Fruit fly (Drosophila melanogaster) whole organism, embryonic: ENCODE results near the gene CG2129.

Experiments used
- ATbp ChIP-seq: fragments of 200-800 bp; sonication (Bioruptor generic); optimal IDR thresholded peaks from 2 replicates; lab custom pipeline; 2017; ENCODE audit warnings: missing biosample characterization, mild to moderate bottlenecking, missing genetic modification characterization, missing genetic modification reagents
- BtbVII ChIP-seq: fragments of 200-800 bp; sonication (Bioruptor generic); optimal IDR thresholded peaks from 3 replicates; lab custom pipeline; 2017; ENCODE audit warnings: missing biosample characterization, mild to moderate bottlenecking, missing genetic modification characterization
- CG10267 ChIP-seq: fragments of 200-800 bp; sonication (Bioruptor generic); optimal IDR thresholded peaks from 2 replicates; lab custom pipeline; 2018; ENCODE audit warnings: missing biosample characterization, mild to moderate bottlenecking, missing genetic modification characterization, moderate library complexity
- CG11247 ChIP-seq: fragments of 200-800 bp; sonication (Bioruptor generic); IDR thresholded peaks from 2 replicates; pipeline ENCODE4 v1.3.6; 2022; ENCODE audit warnings: missing biosample characterization, missing genetic modification characterization
- CG11695 ChIP-seq: fragments of 200-800 bp; sonication (Bioruptor generic); IDR thresholded peaks from 3 replicates; pipeline ENCODE4 v1.3.6; 2022; ENCODE audit warnings: missing biosample characterization, missing genetic modification characterization
- CG12155 ChIP-seq: fragments of 200-800 bp; sonication (Bioruptor generic); optimal IDR thresholded peaks from 3 replicates; lab custom pipeline; 2016; ENCODE audit warnings: missing biosample characterization, missing genetic modification characterization
- CG12236 ChIP-seq: fragments of 200-800 bp; sonication (Bioruptor generic); optimal IDR thresholded peaks from 2 replicates; lab custom pipeline; 2016; ENCODE audit warnings: missing biosample characterization, missing genetic modification characterization
- CG1233 ChIP-seq: fragments of 200-800 bp; sonication (Bioruptor generic); optimal IDR thresholded peaks from 4 replicates; lab custom pipeline; 2018; ENCODE audit warnings: missing biosample characterization, mild to moderate bottlenecking, missing genetic modification characterization
- CG13296 ChIP-seq: fragments of 200-800 bp; sonication (Bioruptor generic); optimal IDR thresholded peaks from 3 replicates; lab custom pipeline; 2018; ENCODE audit warnings: missing biosample characterization, mild to moderate bottlenecking, missing genetic modification characterization
- CG17912 ChIP-seq: fragments of 200-800 bp; sonication (Bioruptor generic); optimal IDR thresholded peaks from 2 replicates; lab custom pipeline; 2018; ENCODE audit warnings: missing biosample characterization, mild to moderate bottlenecking, missing genetic modification characterization
- CG2678 ChIP-seq: fragments of 200-800 bp; sonication (Bioruptor generic); optimal IDR thresholded peaks from 3 replicates; lab custom pipeline; 2019; ENCODE audit warnings: missing biosample characterization, mild to moderate bottlenecking, missing genetic modification characterization, moderate library complexity
- CG32772 ChIP-seq: fragments of 200-800 bp; sonication (Bioruptor generic); IDR thresholded peaks from 2 replicates; pipeline ENCODE4 v1.3.6; 2022; ENCODE audit warnings: missing biosample characterization, missing genetic modification characterization
- CG33557 ChIP-seq: fragments of 200-800 bp; sonication (Bioruptor generic); optimal IDR thresholded peaks from 2 replicates; lab custom pipeline; 2019; ENCODE audit warnings: missing biosample characterization, mild to moderate bottlenecking, missing genetic modification characterization, moderate library complexity
- CG4730 ChIP-seq: fragments of 200-800 bp; sonication (Bioruptor generic); IDR thresholded peaks from 2 replicates; pipeline ENCODE4 v1.3.6; 2022; ENCODE audit warnings: missing biosample characterization, missing genetic modification characterization
- CG7271 ChIP-seq: fragments of 200-800 bp; sonication (Bioruptor generic); optimal IDR thresholded peaks from 2 replicates; lab custom pipeline; 2018; ENCODE audit warnings: missing biosample characterization, mild to moderate bottlenecking, missing genetic modification characterization, moderate library complexity
- CG7357 ChIP-seq: fragments of 200-800 bp; sonication (Bioruptor generic); IDR thresholded peaks from 3 replicates; pipeline ENCODE4 v1.3.6; 2022; ENCODE audit warnings: missing biosample characterization, missing genetic modification characterization
- CG7839 ChIP-seq: fragments of 200-800 bp; sonication (Bioruptor generic); optimal IDR thresholded peaks from 3 replicates; lab custom pipeline; 2018; ENCODE audit warnings: missing biosample characterization, mild to moderate bottlenecking, missing genetic modification characterization, moderate library complexity
- CG9437 ChIP-seq: fragments of 200-800 bp; sonication (Bioruptor generic); optimal IDR thresholded peaks from 2 replicates; lab custom pipeline; 2018; ENCODE audit warnings: missing biosample characterization, mild to moderate bottlenecking, missing genetic modification characterization
- Dref ChIP-seq: fragments of 200-800 bp; sonication (Bioruptor generic); IDR thresholded peaks from 2 replicates; pipeline ENCODE4 v1.3.6; 2022; ENCODE audit warnings: missing biosample characterization, missing genetic modification characterization
- NFAT ChIP-seq: fragments of 200-800 bp; sonication (Bioruptor generic); IDR thresholded peaks from 2 replicates; pipeline ENCODE4 v1.3.6; 2022; ENCODE audit warnings: missing biosample characterization, missing genetic modification characterization
- NfI ChIP-seq: fragments of 200-800 bp; sonication (Bioruptor generic); optimal IDR thresholded peaks from 3 replicates; lab custom pipeline; 2018; ENCODE audit warnings: missing biosample characterization, mild to moderate bottlenecking, missing genetic modification characterization, moderate library complexity
- Rfx ChIP-seq: fragments of 200-800 bp; sonication (Bioruptor generic); IDR thresholded peaks from 2 replicates; pipeline ENCODE4 v1.3.6; 2022; ENCODE audit warnings: missing biosample characterization, missing genetic modification characterization
- Sox100B ChIP-seq: fragments of 200-800 bp; sonication (Bioruptor generic); optimal IDR thresholded peaks from 3 replicates; lab custom pipeline; 2018; ENCODE audit warnings: missing biosample characterization, mild to moderate bottlenecking, missing genetic modification characterization
- Stat92E ChIP-seq, 3 experiments: fragments of >200 bp in 2 of 3; fragments of 200-800 bp in 1 of 3; sonication (Bioruptor generic) in 1 of 3; optimal IDR thresholded peaks; 2 replicates each; lab custom pipeline; 2017 to 2019; ENCODE audit warnings: missing biosample characterization in 3 of 3, missing genetic modification characterization in 3 of 3, mild to moderate bottlenecking in 1 of 3, moderate library complexity in 1 of 3
- bbx ChIP-seq: fragments of 200-800 bp; sonication (Bioruptor generic); IDR thresholded peaks from 2 replicates; pipeline ENCODE4 v1.3.6; 2022; ENCODE audit warnings: missing biosample characterization, missing genetic modification characterization; ENCODE audit not compliant: partially characterized antibody
- chinmo ChIP-seq: fragments of 200-800 bp; sonication (Bioruptor generic); IDR thresholded peaks from 4 replicates; pipeline ENCODE4 v1.3.6; 2022; ENCODE audit warnings: missing biosample characterization, missing genetic modification characterization; ENCODE audit not compliant: partially characterized antibody
- crp ChIP-seq, 2 experiments: fragments of 200-800 bp; sonication (Bioruptor generic); optimal IDR thresholded peaks; 2 replicates in 1 of 2; 3 replicates in 1 of 2; lab custom pipeline; 2017; ENCODE audit warnings: missing biosample characterization in 2 of 2, missing genetic modification characterization in 2 of 2, mild to moderate bottlenecking in 1 of 2, moderate library complexity in 1 of 2
- dan ChIP-seq: fragments of 200-800 bp; sonication (Bioruptor generic); IDR thresholded peaks from 2 replicates; pipeline ENCODE4 v1.3.6; 2022; ENCODE audit warnings: missing biosample characterization, missing genetic modification characterization
- disco-r ChIP-seq: fragments of 200-800 bp; sonication (Bioruptor generic); optimal IDR thresholded peaks from 2 replicates; lab custom pipeline; 2016; ENCODE audit warnings: missing biosample characterization, missing genetic modification characterization
- emc ChIP-seq: fragments of 200-800 bp; sonication (Bioruptor generic); optimal IDR thresholded peaks from 2 replicates; lab custom pipeline; 2016; ENCODE audit warnings: missing biosample characterization, missing genetic modification characterization
- gfzf ChIP-seq: fragments of 200-800 bp; sonication (Bioruptor generic); optimal IDR thresholded peaks from 2 replicates; lab custom pipeline; 2016; ENCODE audit warnings: missing biosample characterization, mild to moderate bottlenecking, missing genetic modification characterization, moderate library complexity
- gsb ChIP-seq: fragments of 200-800 bp; sonication (Bioruptor generic); IDR thresholded peaks from 2 replicates; pipeline ENCODE4 v1.3.6; 2022; ENCODE audit warnings: missing biosample characterization, missing genetic modification characterization
- hth ChIP-seq: fragments of >200 bp; optimal IDR thresholded peaks from 2 replicates; lab custom pipeline; 2017; ENCODE audit warnings: inconsistent platforms
- insv ChIP-seq, 2 experiments: fragments of 200-800 bp; sonication (Bioruptor generic); optimal IDR thresholded peaks; 3 replicates each; lab custom pipeline; 2016 to 2018; ENCODE audit warnings: missing biosample characterization in 2 of 2, missing genetic modification characterization in 2 of 2
- jumu ChIP-seq: fragments of 200-800 bp; sonication (Bioruptor generic); optimal IDR thresholded peaks from 3 replicates; lab custom pipeline; 2016; ENCODE audit warnings: missing biosample characterization, missing genetic modification characterization
- lmd ChIP-seq: fragments of 200-800 bp; sonication (Bioruptor generic); IDR thresholded peaks from 2 replicates; pipeline ENCODE4 v1.3.6; 2022; ENCODE audit warnings: missing biosample characterization, missing genetic modification characterization
- lola ChIP-seq, 3 experiments: fragments of >200 bp in 2 of 3; fragments of 200-800 bp in 1 of 3; sonication (Bioruptor generic) in 1 of 3; optimal IDR thresholded peaks; 2 replicates each; lab custom pipeline; 2017 to 2019; ENCODE audit warnings: missing biosample characterization in 3 of 3, missing genetic modification characterization in 3 of 3, mild to moderate bottlenecking in 1 of 3, moderate library complexity in 1 of 3
- lov ChIP-seq, 2 experiments: fragments of 200-800 bp in 1 of 2; fragments of >200 bp in 1 of 2; sonication (Bioruptor generic) in 1 of 2; IDR thresholded peaks in 1 of 2; optimal IDR thresholded peaks in 1 of 2; 2 replicates in 1 of 2; 3 replicates in 1 of 2; pipeline versions ENCODE4 v1.3.6 to Lab custom; 2017 to 2022; ENCODE audit warnings: missing biosample characterization in 1 of 2, missing genetic modification characterization in 1 of 2
- maf-S ChIP-seq: fragments of 200-800 bp; sonication (Bioruptor generic); optimal IDR thresholded peaks from 2 replicates; lab custom pipeline; 2016; ENCODE audit warnings: missing biosample characterization, missing genetic modification characterization
- mam ChIP-seq: fragments of 200-800 bp; sonication (Bioruptor generic); optimal IDR thresholded peaks from 3 replicates; lab custom pipeline; 2016; ENCODE audit warnings: missing biosample characterization, missing genetic modification characterization
- p53 ChIP-seq: fragments of 200-800 bp; sonication (Bioruptor generic); optimal IDR thresholded peaks from 2 replicates; lab custom pipeline; 2016; ENCODE audit warnings: missing biosample characterization, missing genetic modification characterization
- pnt ChIP-seq: fragments of 200-800 bp; sonication (Bioruptor generic); optimal IDR thresholded peaks from 3 replicates; lab custom pipeline; 2016; ENCODE audit warnings: missing biosample characterization, missing genetic modification characterization
- rib ChIP-seq: fragments of 200-800 bp; sonication (Bioruptor generic); IDR thresholded peaks from 2 replicates; pipeline ENCODE4 v1.3.6; 2022; ENCODE audit warnings: missing biosample characterization, missing genetic modification characterization
- schlank ChIP-seq: fragments of 200-800 bp; sonication (Bioruptor generic); optimal IDR thresholded peaks from 2 replicates; lab custom pipeline; 2018; ENCODE audit warnings: missing biosample characterization, mild to moderate bottlenecking, missing genetic modification characterization
- scrt ChIP-seq: fragments of 200-800 bp; sonication (Bioruptor generic); optimal IDR thresholded peaks from 2 replicates; lab custom pipeline; 2018; ENCODE audit warnings: missing biosample characterization, mild to moderate bottlenecking, missing genetic modification characterization, moderate library complexity
- sima ChIP-seq: fragments of 200-800 bp; sonication (Bioruptor generic); optimal IDR thresholded peaks from 2 replicates; lab custom pipeline; 2016; ENCODE audit warnings: missing biosample characterization, missing genetic modification characterization
- sob ChIP-seq: fragments of 200-800 bp; sonication (Bioruptor generic); IDR thresholded peaks from 2 replicates; pipeline ENCODE4 v1.3.6; 2022; ENCODE audit warnings: missing biosample characterization, missing genetic modification characterization
- sug ChIP-seq: fragments of 200-800 bp; optimal IDR thresholded peaks from 2 replicates; lab custom pipeline; 2019; ENCODE audit warnings: missing biosample characterization, mild to moderate bottlenecking, missing genetic modification characterization, moderate library complexity
- tll ChIP-seq, 2 experiments: fragments of 200-800 bp in 1 of 2; fragments of >200 bp in 1 of 2; sonication (Bioruptor generic) in 1 of 2; optimal IDR thresholded peaks; 2 replicates each; lab custom pipeline; 2017 to 2019; ENCODE audit warnings: missing biosample characterization in 2 of 2, missing genetic modification characterization in 2 of 2, mild to moderate bottlenecking in 1 of 2, moderate library complexity in 1 of 2

The CG2129 gene

DNA sequence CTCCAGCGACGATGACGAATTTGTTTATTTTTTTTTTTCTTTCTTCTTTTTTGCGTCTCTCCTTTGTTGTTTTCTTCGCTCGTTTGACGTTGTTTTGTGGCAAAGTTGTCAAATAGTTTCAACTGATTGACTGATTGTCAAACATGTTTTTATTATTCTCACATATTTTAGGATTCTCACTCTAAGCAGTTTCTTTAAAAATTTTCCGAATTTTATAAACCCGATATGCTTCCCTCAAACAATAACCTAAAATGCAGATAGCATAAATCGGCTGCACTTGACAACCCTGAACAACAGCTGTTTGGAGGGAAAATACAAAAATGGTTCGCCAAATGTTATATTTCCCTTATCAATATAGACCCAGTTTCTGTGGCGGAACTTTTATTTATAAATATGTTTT is 2.1 kb upstream of the CG2129 start, which contains the start of gene CG17982 (continued):
- no peak for TF ChIP-seq Stat92E (GFP tag; optimal IDR thresholded peaks at IDR 0.05; lab: Kevin White, UChicago)
- TF ChIP-seq CG10267 (tag; lab: Kevin White, UChicago), result peak; percentile 80
- peak; percentile 53; the same call in 1 of the 3 replicates for TF ChIP-seq CG7357 (GFP tag; lab: Robert Waterston, UW)
- TF ChIP-seq CG12236 (GFP tag; lab: Kevin White, UChicago), result peak; percentile 53
- peak; percentile 55 for TF ChIP-seq gsb (GFP tag; lab: Robert Waterston, UW)
- TF ChIP-seq insv (GFP tag; optimal IDR thresholded peaks at IDR 0.05; lab: Kevin White, UChicago), result peak in 1 of 2 experiments; percentile 61
- peak; percentile 66 for TF ChIP-seq CG11247 (GFP tag; lab: Robert Waterston, UW)
- no peak for TF ChIP-seq dan (GFP tag; lab: Robert Waterston, UW)
- TF ChIP-seq tll (GFP tag; optimal IDR thresholded peaks at IDR 0.05; lab: Kevin White, UChicago), result no peak
- no peak for TF ChIP-seq lov (optimal IDR thresholded peaks at IDR 0.05; lab: Kevin White, UChicago)
- TF ChIP-seq lov (GFP tag; IDR thresholded peaks at IDR 0.05; lab: Robert Waterston, UW), result peak; percentile 76; the same call in 1 of the 3 replicates
- TF ChIP-seq lola (GFP tag; optimal IDR thresholded peaks at IDR 0.05; lab: Kevin White, UChicago), result peak in 1 of 3 experiments; percentile 77
- no peak for TF ChIP-seq hth
- peak; percentile 81 for TF ChIP-seq CG11695 (GFP tag; lab: Robert Waterston, UW)
- peak; percentile 90 for TF ChIP-seq CG7839 (tag; lab: Kevin White, UChicago)
- peak; percentile 83 for TF ChIP-seq CG17912 (GFP tag; lab: Kevin White, UChicago)
- TF ChIP-seq rib (GFP tag; lab: Robert Waterston, UW), result peak; percentile 64; the same call in 1 of the 2 replicates
- TF ChIP-seq jumu (GFP tag; lab: Kevin White, UChicago), result peak; percentile 77
- TF ChIP-seq disco-r (GFP tag; lab: Kevin White, UChicago), result peak; percentile 64
- TF ChIP-seq Sox100B (GFP tag; lab: Kevin White, UChicago), result no peak
- TF ChIP-seq sug (tag; lab: Kevin White, UChicago), result peak; percentile 87
- peak; percentile 10; the same call in 1 of the 2 replicates for TF ChIP-seq bbx (GFP tag; lab: Robert Waterston, UW)
- TF ChIP-seq schlank (tag; lab: Kevin White, UChicago), result peak; percentile 61
- TF ChIP-seq CG9437, result peak; percentile 67
- TF ChIP-seq scrt (GFP tag; lab: Kevin White, UChicago), result peak; percentile 71
- peak; percentile 80 for TF ChIP-seq maf-S
- TF ChIP-seq NFAT (GFP tag; lab: Robert Waterston, UW), result peak; percentile 66
- TF ChIP-seq crp (GFP tag; optimal IDR thresholded peaks at IDR 0.05; lab: Kevin White, UChicago), result peak; percentile 47 to 89
- TF ChIP-seq CG4730, result peak; percentile 59
- TF ChIP-seq pnt (GFP tag; lab: Kevin White, UChicago), result peak; percentile 71
- peak; percentile 90 for TF ChIP-seq CG2678 (tag; lab: Kevin White, UChicago)
- TF ChIP-seq CG7271 (tag; lab: Kevin White, UChicago), result peak; percentile 45
- peak; percentile 33 for TF ChIP-seq sima
- TF ChIP-seq CG13296 (GFP tag; lab: Kevin White, UChicago), result peak; percentile 82
- peak; percentile 79 for TF ChIP-seq ATbp (GFP tag; lab: Kevin White, UChicago)
- peak; percentile 72 for TF ChIP-seq p53 (GFP tag; lab: Kevin White, UChicago)
- peak; percentile 83 for TF ChIP-seq CG1233
- TF ChIP-seq lmd (GFP tag; lab: Robert Waterston, UW), result peak; percentile 79
- TF ChIP-seq emc (GFP tag; lab: Kevin White, UChicago), result peak; percentile 51
- TF ChIP-seq CG12155 (GFP tag; lab: Kevin White, UChicago), result peak; percentile 80
- TF ChIP-seq gfzf (GFP tag; lab: Kevin White, UChicago), result peak; percentile 46
- peak; percentile 86 for TF ChIP-seq sob (GFP tag; lab: Robert Waterston, UW)
- peak; percentile 81 for TF ChIP-seq CG33557 (GFP tag; lab: Kevin White, UChicago)
- TF ChIP-seq chinmo (GFP tag; lab: Robert Waterston, UW), result no peak
- TF ChIP-seq mam (GFP tag; lab: Kevin White, UChicago), result peak; percentile 90
- TF ChIP-seq NfI (GFP tag; lab: Kevin White, UChicago), result peak; percentile 88
- TF ChIP-seq CG32772 (GFP tag; lab: Robert Waterston, UW), result peak; percentile 73
- peak; percentile 82 for TF ChIP-seq BtbVII (GFP tag; lab: Kevin White, UChicago)
- TF ChIP-seq Dref (GFP tag; lab: Robert Waterston, UW), result no peak; the same call in 1 of the 2 replicates
- peak; percentile 87 for TF ChIP-seq Rfx
